Fruit fly (Drosophila melanogaster) whole organism, wandering third instar larva: ENCODE data around the gene CG13407.

Experiments used
- CG32264 ChIP-seq: fragments of 200-800 bp; sonication (Bioruptor generic); optimal IDR thresholded peaks from 2 replicates; lab custom pipeline; 2016; ENCODE audit warnings: missing biosample characterization, missing genetic modification characterization
- CrebA ChIP-seq: fragments of 200-800 bp; sonication (Bioruptor generic); optimal IDR thresholded peaks from 2 replicates; lab custom pipeline; 2016; ENCODE audit warnings: missing biosample characterization, mild to moderate bottlenecking, missing genetic modification characterization, borderline replicate concordance
- Dfd ChIP-seq: fragments of >200 bp; optimal IDR thresholded peaks from 2 replicates; lab custom pipeline; 2017; ENCODE audit warnings: missing biosample characterization, missing genetic modification characterization
- GATAd ChIP-seq: sonication (Bioruptor generic); optimal IDR thresholded peaks from 2 replicates; lab custom pipeline; 2016; ENCODE audit warnings: missing biosample characterization, missing genetic modification characterization
- HLH106 ChIP-seq: fragments of 200-800 bp; optimal IDR thresholded peaks from 3 replicates; lab custom pipeline; 2019; ENCODE audit warnings: missing biosample characterization, mild to moderate bottlenecking, missing genetic modification characterization, moderate library complexity
- Hr78 ChIP-seq: fragments of >200 bp; optimal IDR thresholded peaks from 2 replicates; lab custom pipeline; 2017; ENCODE audit warnings: missing biosample characterization, missing genetic modification characterization
- Jra ChIP-seq: sonication (Bioruptor generic); optimal IDR thresholded peaks from 2 replicates; lab custom pipeline; 2016; ENCODE audit warnings: missing biosample characterization, missing genetic modification characterization
- Sp1 ChIP-seq: fragments of 200-800 bp; sonication (Bioruptor generic); optimal IDR thresholded peaks from 3 replicates; lab custom pipeline; 2019; ENCODE audit warnings: missing biosample characterization, mild to moderate bottlenecking, missing genetic modification characterization, moderate library complexity
- br ChIP-seq: fragments of 200-800 bp; sonication (Bioruptor generic); optimal IDR thresholded peaks from 2 replicates; lab custom pipeline; 2016; ENCODE audit warnings: missing biosample characterization, missing genetic modification characterization
- dmrt93B ChIP-seq: fragments of 200-800 bp; sonication (Bioruptor generic); optimal IDR thresholded peaks from 2 replicates; lab custom pipeline; 2018; ENCODE audit warnings: missing biosample characterization, mild to moderate bottlenecking, missing genetic modification characterization
- dsf ChIP-seq: sonication (Bioruptor generic); optimal IDR thresholded peaks from 2 replicates; lab custom pipeline; 2016; ENCODE audit warnings: missing biosample characterization, missing genetic modification characterization, borderline replicate concordance
- foxo ChIP-seq, 2 experiments: fragments of 200-800 bp; sonication (Bioruptor generic); optimal IDR thresholded peaks; 2 replicates in 1 of 2; 3 replicates in 1 of 2; lab custom pipeline; 2016 to 2017; ENCODE audit warnings: missing biosample characterization in 2 of 2, missing genetic modification characterization in 2 of 2
- jim ChIP-seq: fragments of 175-275, 200-325 bp; sonication (Bioruptor generic); optimal IDR thresholded peaks from 2 replicates; lab custom pipeline; 2016; ENCODE audit warnings: missing biosample characterization, mild to moderate bottlenecking, missing genetic modification characterization
- sv ChIP-seq: fragments of 200-800 bp; sonication (Bioruptor generic); optimal IDR thresholded peaks from 3 replicates; lab custom pipeline; 2016; ENCODE audit warnings: missing biosample characterization, missing genetic modification characterization
- tai ChIP-seq: sonication (Bioruptor generic); optimal IDR thresholded peaks from 2 replicates; lab custom pipeline; 2016; ENCODE audit warnings: missing biosample characterization, missing genetic modification characterization

The CG13407 gene

DNA sequence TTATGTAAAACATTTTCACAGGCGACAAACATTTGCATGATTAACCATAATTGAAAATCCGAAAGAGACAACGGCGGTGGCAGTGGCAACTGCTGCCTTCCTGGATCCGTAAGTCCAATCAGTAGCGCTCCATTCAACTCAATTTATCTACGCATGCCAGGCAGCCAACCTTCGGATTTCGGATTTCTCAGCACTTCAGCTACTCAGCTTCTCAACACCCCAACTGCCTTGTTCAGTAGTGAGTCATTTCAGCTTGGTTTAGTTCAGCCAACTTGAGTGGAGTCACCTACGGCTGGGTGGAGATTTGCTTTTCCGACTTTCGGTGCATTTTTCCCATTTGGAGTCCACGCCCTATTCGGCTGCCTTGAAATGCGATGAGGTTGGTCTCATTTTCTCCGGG lies 50.5 kb downstream of the CG13407 start:
- TF ChIP-seq CrebA (GFP tag; lab: Kevin White, UChicago) (no peak), Hr78 (GFP tag; lab: Kevin White, UChicago) (no peak), br (GFP tag; lab: Kevin White, UChicago) (no peak), HLH106 (tag; lab: Kevin White, UChicago) (no peak), Jra (GFP tag; lab: Kevin White, UChicago) (no peak), sv (GFP tag; lab: Kevin White, UChicago) (no peak), Dfd (GFP tag; lab: Kevin White, UChicago) (no peak), CG32264 (GFP tag; lab: Kevin White, UChicago) (no peak), dmrt93B (GFP tag; lab: Kevin White, UChicago) (no peak), GATAd (GFP tag; lab: Kevin White, UChicago) (no peak), jim (GFP tag; lab: Kevin White, UChicago) (no peak), dsf (GFP tag; lab: Kevin White, UChicago) (no peak), tai (no peak), Sp1 (GFP tag; lab: Kevin White, UChicago) (no peak), foxo (GFP tag; optimal IDR thresholded peaks at IDR 0.05; lab: Kevin White, UChicago) (no peak)
